Worm (Caenorhabditis elegans) whole organism, young adult: ENCODE data around the gene rgs-7.

Experiments
- B0035.1 ChIP-seq: sonication (generic microtip); optimal IDR thresholded peaks from 2 replicates; lab custom pipeline; 2016; ENCODE audit warnings: missing genetic modification characterization, mild to moderate bottlenecking, missing compliant biosample characterization, missing genotype, missing genetic modification reagents
- B0261.1 ChIP-seq: sonication (generic microtip); optimal IDR thresholded peaks from 2 replicates; lab custom pipeline; 2016; ENCODE audit warnings: mild to moderate bottlenecking, missing genetic modification characterization, moderate library complexity, missing compliant biosample characterization
- F52B5.7 ChIP-seq: sonication (generic microtip); optimal IDR thresholded peaks from 2 replicates; lab custom pipeline; 2016; ENCODE audit warnings: mild to moderate bottlenecking, missing genetic modification characterization, missing compliant biosample characterization
- F57A8.1 ChIP-seq: fragments of 200-800 bp; sonication (Bioruptor generic); optimal IDR thresholded peaks from 2 replicates; lab custom pipeline; 2018; ENCODE audit warnings: mild to moderate bottlenecking, missing genetic modification characterization, moderate library complexity, missing compliant biosample characterization
- K12H6.12 ChIP-seq: fragments of 200-800 bp; sonication (Bioruptor generic); optimal IDR thresholded peaks from 2 replicates; lab custom pipeline; 2018; ENCODE audit warnings: mild to moderate bottlenecking, missing genetic modification characterization, missing compliant biosample characterization
- T07F8.4 ChIP-seq: sonication (generic microtip); optimal IDR thresholded peaks from 2 replicates; lab custom pipeline; 2016; ENCODE audit warnings: mild to moderate bottlenecking, missing genetic modification characterization, moderate library complexity, missing compliant biosample characterization
- Y53G8AR.9 ChIP-seq: fragments of 200-800 bp; sonication (Bioruptor generic); conservative IDR thresholded peaks from 2 replicates; pipeline ENCODE4 v1.3.6; 2022; ENCODE audit warnings: missing genetic modification reagents, missing genetic modification characterization, missing compliant biosample characterization
- Y79H2A.3 ChIP-seq: fragments of 200-800 bp; sonication (Bioruptor generic); conservative IDR thresholded peaks from 2 replicates; pipeline ENCODE4 v1.3.6; 2022; ENCODE audit warnings: missing genetic modification reagents, missing genetic modification characterization, missing compliant biosample characterization
- ama-1 ChIP-seq, 3 experiments: fragments of 150-350 bp in 1 of 3; sonication (generic microtip) in 2 of 3; optimal IDR thresholded peaks; 2 replicates each; lab custom pipeline; 2014 to 2018; ENCODE audit warnings: missing biosample characterization in 2 of 3, missing genetic modification characterization in 2 of 3, missing genetic modification reagents in 2 of 3
- aptf-3 ChIP-seq: fragments of 200-800 bp; sonication (Bioruptor generic); IDR thresholded peaks from 2 replicates; pipeline ENCODE4 v1.3.6; 2022; ENCODE audit warnings: missing genetic modification characterization, missing compliant biosample characterization
- atf-7 ChIP-seq: sonication (generic microtip); optimal IDR thresholded peaks from 2 replicates; lab custom pipeline; 2017; ENCODE audit warnings: mild to moderate bottlenecking, missing genetic modification characterization, missing compliant biosample characterization
- attf-3 ChIP-seq: fragments of 200-800 bp; sonication (Bioruptor generic); conservative IDR thresholded peaks from 2 replicates; pipeline ENCODE4 v1.3.6; 2022; ENCODE audit warnings: missing genetic modification reagents, missing genetic modification characterization, missing compliant biosample characterization
- attf-5 ChIP-seq: fragments of 200-800 bp; sonication (Bioruptor generic); optimal IDR thresholded peaks from 2 replicates; lab custom pipeline; 2018; ENCODE audit warnings: mild to moderate bottlenecking, missing genetic modification characterization, missing compliant biosample characterization
- attf-6 ChIP-seq: fragments of 200-800 bp; sonication (Bioruptor generic); IDR thresholded peaks from 2 replicates; pipeline ENCODE4 v1.3.6; 2022; ENCODE audit warnings: missing genetic modification reagents, missing genetic modification characterization, missing compliant biosample characterization
- ceh-27 ChIP-seq: fragments of 200-800 bp; sonication (Bioruptor generic); optimal IDR thresholded peaks from 2 replicates; lab custom pipeline; 2018; ENCODE audit warnings: mild to moderate bottlenecking, missing genetic modification characterization, moderate library complexity, missing compliant biosample characterization
- ceh-58 ChIP-seq: fragments of 200-800 bp; sonication (Bioruptor generic); IDR thresholded peaks from 2 replicates; pipeline ENCODE4 v1.3.6; 2022; ENCODE audit warnings: missing genetic modification characterization, missing compliant biosample characterization
- ceh-79 ChIP-seq: sonication (generic microtip); optimal IDR thresholded peaks from 2 replicates; lab custom pipeline; 2017; ENCODE audit warnings: mild to moderate bottlenecking, missing genetic modification characterization, missing compliant biosample characterization
- ceh-91 ChIP-seq: fragments of 200-800 bp; sonication (Bioruptor generic); IDR thresholded peaks from 2 replicates; pipeline ENCODE4 v1.3.6; 2022; ENCODE audit warnings: missing genetic modification reagents, missing genetic modification characterization, missing compliant biosample characterization
- dpl-1 ChIP-seq: fragments of 150-350 bp; optimal IDR thresholded peaks from 2 replicates; lab custom pipeline; 2014; ENCODE audit warnings: missing biosample characterization, missing genetic modification reagents, missing genetic modification characterization
- egl-18 ChIP-seq: fragments of 200-800 bp; sonication (Bioruptor generic); IDR thresholded peaks from 2 replicates; pipeline ENCODE4 v1.3.6; 2022; ENCODE audit warnings: missing genetic modification reagents, missing genetic modification characterization, missing compliant biosample characterization
- egl-44 ChIP-seq: fragments of 200-800 bp; sonication (Bioruptor generic); IDR thresholded peaks from 2 replicates; pipeline ENCODE4 v1.3.6; 2022; ENCODE audit warnings: missing genetic modification reagents, missing genetic modification characterization, missing compliant biosample characterization
- ekl-4 ChIP-seq: fragments of 200-800 bp; sonication (Bioruptor generic); IDR thresholded peaks from 2 replicates; pipeline ENCODE4 v1.3.6; 2022; ENCODE audit warnings: missing genetic modification reagents, missing genetic modification characterization, missing compliant biosample characterization
- fkh-3 ChIP-seq: sonication (generic microtip); optimal IDR thresholded peaks from 2 replicates; lab custom pipeline; 2016; ENCODE audit warnings: mild to moderate bottlenecking, missing genetic modification characterization, missing compliant biosample characterization
- let-607 ChIP-seq, 2 experiments: fragments of 200-800 bp in 1 of 2; sonication (Bioruptor generic) in 1 of 2; sonication (generic microtip) in 1 of 2; optimal IDR thresholded peaks; 2 replicates each; lab custom pipeline; 2016 to 2018; ENCODE audit warnings: mild to moderate bottlenecking in 2 of 2, missing compliant biosample characterization in 2 of 2, missing genetic modification characterization in 2 of 2, moderate library complexity in 2 of 2, missing genotype in 1 of 2
- lin-26 ChIP-seq: fragments of 200-800 bp; sonication (Bioruptor generic); IDR thresholded peaks from 2 replicates; pipeline ENCODE4 v1.3.6; 2022; ENCODE audit warnings: missing genetic modification reagents, missing genetic modification characterization, missing compliant biosample characterization
- lin-40 ChIP-seq: sonication (generic microtip); optimal IDR thresholded peaks from 2 replicates; lab custom pipeline; 2016; ENCODE audit warnings: missing genetic modification characterization, mild to moderate bottlenecking, missing compliant biosample characterization, missing genotype, missing genetic modification reagents
- lin-54 ChIP-seq: fragments of 200-800 bp; sonication (Bioruptor generic); optimal IDR thresholded peaks from 2 replicates; lab custom pipeline; 2018; ENCODE audit warnings: mild to moderate bottlenecking, missing genetic modification characterization, missing compliant biosample characterization
- mel-28 ChIP-seq: sonication (generic microtip); optimal IDR thresholded peaks from 2 replicates; lab custom pipeline; 2016; ENCODE audit warnings: borderline replicate concordance, mild to moderate bottlenecking, missing genetic modification characterization, missing compliant biosample characterization
- mes-4 ChIP-seq: sonication (generic microtip); optimal IDR thresholded peaks from 2 replicates; lab custom pipeline; 2016; ENCODE audit warnings: missing genotype, missing genetic modification characterization, missing compliant biosample characterization
- nfya-1 ChIP-seq: sonication (generic microtip); optimal IDR thresholded peaks from 2 replicates; lab custom pipeline; 2017; ENCODE audit warnings: antibody characterized with exemption, missing compliant biosample characterization, missing genetic modification characterization, borderline replicate concordance; ENCODE audit not compliant: insufficient read depth
- nhr-27 ChIP-seq: fragments of 200-800 bp; sonication (Bioruptor generic); optimal IDR thresholded peaks from 2 replicates; lab custom pipeline; 2018; ENCODE audit warnings: mild to moderate bottlenecking, missing genetic modification characterization, moderate library complexity, missing compliant biosample characterization
- nhr-90 ChIP-seq: sonication (generic microtip); optimal IDR thresholded peaks from 2 replicates; lab custom pipeline; 2016; ENCODE audit warnings: missing genotype, mild to moderate bottlenecking, missing genetic modification characterization, missing compliant biosample characterization
- rec-8 ChIP-seq, 2 experiments: sonication (generic microtip); optimal IDR thresholded peaks; 2 replicates each; lab custom pipeline; 2016; ENCODE audit warnings: mild to moderate bottlenecking in 2 of 2, missing genetic modification characterization in 2 of 2, missing genetic modification reagents in 2 of 2, missing genotype in 2 of 2, missing biosample characterization in 1 of 2, missing compliant biosample characterization in 1 of 2, moderate library complexity in 1 of 2
- sea-2 ChIP-seq: fragments of 200-800 bp; sonication (Bioruptor generic); IDR thresholded peaks from 2 replicates; pipeline ENCODE4 v1.3.6; 2022; ENCODE audit warnings: missing genetic modification characterization, missing compliant biosample characterization
- tbx-9 ChIP-seq: sonication (generic microtip); optimal IDR thresholded peaks from 2 replicates; lab custom pipeline; 2016; ENCODE audit warnings: borderline replicate concordance, missing genetic modification characterization, inconsistent platforms, missing compliant biosample characterization
- unc-62 ChIP-seq: fragments of 150-350 bp; optimal IDR thresholded peaks from 2 replicates; lab custom pipeline; 2014; ENCODE audit warnings: missing biosample characterization, missing genetic modification reagents, missing genetic modification characterization
- xnd-1 ChIP-seq: sonication (generic microtip); optimal IDR thresholded peaks from 2 replicates; lab custom pipeline; 2016; ENCODE audit warnings: missing genotype, missing genetic modification reagents, missing genetic modification characterization, missing compliant biosample characterization
- zfh-2 ChIP-seq: fragments of 200-800 bp; sonication (Bioruptor generic); conservative IDR thresholded peaks from 2 replicates; pipeline ENCODE4 v1.3.6; 2022; ENCODE audit warnings: missing genetic modification reagents, missing genetic modification characterization, missing compliant biosample characterization
- zim-3 ChIP-seq: sonication (generic microtip); optimal IDR thresholded peaks from 2 replicates; lab custom pipeline; 2017; ENCODE audit warnings: mild to moderate bottlenecking, missing genetic modification characterization, moderate library complexity, missing compliant biosample characterization
- ztf-22 ChIP-seq: fragments of 200-800 bp; sonication (Bioruptor generic); optimal IDR thresholded peaks from 2 replicates; lab custom pipeline; 2018; ENCODE audit warnings: mild to moderate bottlenecking, missing genetic modification characterization, moderate library complexity, missing compliant biosample characterization
- ztf-28 ChIP-seq: fragments of 200-800 bp; sonication (Bioruptor generic); IDR thresholded peaks from 2 replicates; pipeline ENCODE4 v1.3.6; 2022; ENCODE audit warnings: missing genetic modification reagents, missing genetic modification characterization, missing compliant biosample characterization

rgs-7 gene

ce11 chrX:3513715-3514114 is 28.6 kb upstream of the rgs-7 start:
- TF ChIP-seq nfya-1 (tag; lab: Kevin White, UChicago) (no peak), attf-6 (no peak), ceh-27 (GFP tag; lab: Kevin White, UChicago) (no peak), nhr-90 (tag; lab: Kevin White, UChicago) (no peak), xnd-1 (no peak), lin-54 (GFP tag; lab: Kevin White, UChicago) (no peak), T07F8.4 (tag; lab: Kevin White, UChicago) (no peak), Y53G8AR.9 (GFP tag; lab: Robert Waterston, UW) (no peak), rec-8 (tag; optimal IDR thresholded peaks at IDR 0.05; lab: Kevin White, UChicago) (no peak), fkh-3 (tag; lab: Kevin White, UChicago) (no peak), attf-5 (GFP tag; lab: Kevin White, UChicago) (no peak), B0261.1 (tag; lab: Kevin White, UChicago) (no peak), dpl-1 (no peak), mel-28 (tag; lab: Kevin White, UChicago) (no peak), sea-2 (GFP tag; lab: Robert Waterston, UW) (no peak), ama-1 (optimal IDR thresholded peaks at IDR 0.05; lab: Kevin White, UChicago) (no peak), ama-1 (GFP tag; optimal IDR thresholded peaks at IDR 0.05; lab: Kevin White, UChicago) (no peak), attf-3 (GFP tag; lab: Robert Waterston, UW) (no peak), K12H6.12 (tag; lab: Kevin White, UChicago) (no peak), egl-18 (GFP tag; lab: Robert Waterston, UW) (no peak)

ce11 chrX:3517141-3517540 is 25.2 kb upstream of the rgs-7 start:
- no peak for TF ChIP-seq tbx-9
- TF ChIP-seq rec-8 (tag; optimal IDR thresholded peaks at IDR 0.05; lab: Kevin White, UChicago) = no peak
- TF ChIP-seq zim-3 = no peak
- TF ChIP-seq sea-2 (GFP tag; lab: Robert Waterston, UW) = no peak
- no peak for TF ChIP-seq zfh-2 (GFP tag; lab: Robert Waterston, UW)
- no peak for TF ChIP-seq ztf-28 (GFP tag; lab: Robert Waterston, UW)
- TF ChIP-seq aptf-3 = no peak
- no peak for TF ChIP-seq let-607 (tag; optimal IDR thresholded peaks at IDR 0.05; lab: Kevin White, UChicago)
- TF ChIP-seq ceh-91 (GFP tag; lab: Robert Waterston, UW) = no peak
- no peak for TF ChIP-seq lin-54 (GFP tag; lab: Kevin White, UChicago)
- TF ChIP-seq ceh-58 = no peak
- no peak for TF ChIP-seq Y79H2A.3 (GFP tag; lab: Robert Waterston, UW)
- TF ChIP-seq B0035.1 (tag; lab: Kevin White, UChicago) = no peak

- TF ChIP-seq F57A8.1 = no peak
- no peak for TF ChIP-seq nhr-27 (tag; lab: Kevin White, UChicago)
- no peak for TF ChIP-seq fkh-3 (tag; lab: Kevin White, UChicago)
- TF ChIP-seq rec-8 (tag; optimal IDR thresholded peaks at IDR 0.05; lab: Kevin White, UChicago) = no peak
Measured at ce11 chrX:3518494-3518893, 23.8 kb upstream of the rgs-7 start, which contains the start of gene npr-16. TSS of gene npr-16 (plus strand) at chrX:3518794.

- TF ChIP-seq tbx-9 (no peak), F57A8.1 (no peak), rec-8 (tag; optimal IDR thresholded peaks at IDR 0.05; lab: Kevin White, UChicago) (no peak), egl-44 (GFP tag; lab: Robert Waterston, UW) (no peak), unc-62 (no peak), ztf-22 (GFP tag; lab: Kevin White, UChicago) (no peak), F52B5.7 (no peak), ceh-79 (tag; lab: Kevin White, UChicago) (no peak), mes-4 (tag; lab: Kevin White, UChicago) (no peak), lin-26 (GFP tag; lab: Robert Waterston, UW) (no peak), atf-7 (no peak), lin-40 (tag; lab: Kevin White, UChicago) (no peak), ekl-4 (GFP tag; lab: Robert Waterston, UW) (no peak)
Measured at ce11 chrX:3526712-3527111, 15.6 kb upstream of the rgs-7 start.
